Worm (Caenorhabditis elegans): ENCODE data around the gene C17B7.5.
A peak's percentile ranks its signal among the peaks of the same experiment; 100 is the strongest.

C17B7.5 gene

ce11 chrV:3312067-3312666 lies 21.3 kb upstream of the C17B7.5 start, which contains the start of gene arrd-18:
TSS of gene arrd-18 (minus strand) at chrV:3312117.
- TF ChIP-seq nhr-77 (tag; optimal IDR thresholded peaks at IDR 0.05) = no peak
- peak in 1 of 2 experiments; percentile 19 for TF ChIP-seq efl-1 (optimal IDR thresholded peaks at IDR 0.05)
- TF ChIP-seq efl-1 (GFP tag; optimal IDR thresholded peaks at IDR 0.05 in 1 of 2) = peak in 1 of 2 experiments; percentile 67
- TF ChIP-seq efl-3 (GFP tag; optimal IDR thresholded peaks at IDR 0.05) = no peak
- TF ChIP-seq isw-1 (GFP tag; IDR thresholded peaks at IDR 0.05) = no peak
- TF ChIP-seq nhr-85 (tag) = peak; percentile 21
- peak; percentile 51 for TF ChIP-seq snu-23 (GFP tag; optimal IDR thresholded peaks at IDR 0.05)
- TF ChIP-seq irx-1 (tag; optimal IDR thresholded peaks at IDR 0.05) = no peak
- no peak for TF ChIP-seq nhr-76 (tag; optimal IDR thresholded peaks at IDR 0.05)
- TF ChIP-seq rnt-1 (tag; optimal IDR thresholded peaks at IDR 0.05) = peak; percentile 51
- peak; percentile 32; the same call in 1 of the 2 replicates for TF ChIP-seq grh-1 (GFP tag; IDR thresholded peaks at IDR 0.05)
- no peak for TF ChIP-seq lin-39 (tag; optimal IDR thresholded peaks at IDR 0.05)
- TF ChIP-seq unc-98 (GFP tag; IDR thresholded peaks at IDR 0.05) = no peak
- no peak for TF ChIP-seq ceh-90 (tag; optimal IDR thresholded peaks at IDR 0.05)
- no peak for TF ChIP-seq unc-130 (tag; optimal IDR thresholded peaks at IDR 0.05)
- no peak for TF ChIP-seq sox-4 (tag; optimal IDR thresholded peaks at IDR 0.05)
- no peak for TF ChIP-seq mab-9 (GFP tag; IDR thresholded peaks at IDR 0.05)
- TF ChIP-seq hpl-2 (GFP tag; optimal IDR thresholded peaks at IDR 0.05) = no peak
- no peak for TF ChIP-seq lin-35 (GFP tag; optimal IDR thresholded peaks at IDR 0.05)
- peak; percentile 0 for TF ChIP-seq C16A3.4 (tag; optimal IDR thresholded peaks at IDR 0.05)
- TF ChIP-seq pag-3 (tag; optimal IDR thresholded peaks at IDR 0.05; ENCODE audit: borderline replicate concordance, insufficient read depth) = no peak
- TF ChIP-seq jun-1 (tag; optimal IDR thresholded peaks at IDR 0.05) = no peak
- no peak for TF ChIP-seq ama-1 (optimal IDR thresholded peaks at IDR 0.05)
- peak; percentile 50 for TF ChIP-seq nhr-19 (GFP tag; conservative IDR thresholded peaks at IDR 0.05)
- no peak for TF ChIP-seq unc-62 (GFP tag; optimal IDR thresholded peaks at IDR 0.05)
- TF ChIP-seq lir-3 (tag; optimal IDR thresholded peaks at IDR 0.05; ENCODE audit: poor library complexity) = no peak
- no peak for TF ChIP-seq unc-30 (tag; optimal IDR thresholded peaks at IDR 0.05)
- no peak for TF ChIP-seq nhr-90 (tag; optimal IDR thresholded peaks at IDR 0.05; ENCODE audit: poor library complexity)
- no peak for TF ChIP-seq tlp-1 (tag; optimal IDR thresholded peaks at IDR 0.05)
- peak; percentile 62 for TF ChIP-seq nhr-71 (tag; optimal IDR thresholded peaks at IDR 0.05)
- peak; percentile 92 for TF ChIP-seq lin-14 (GFP tag; optimal IDR thresholded peaks at IDR 0.05)
- TF ChIP-seq sup-37 (GFP tag; optimal IDR thresholded peaks at IDR 0.05) = no peak
- TF ChIP-seq elt-3 (tag; optimal IDR thresholded peaks at IDR 0.05) = no peak
- no peak for TF ChIP-seq aly-2 (tag; optimal IDR thresholded peaks at IDR 0.05)
- TF ChIP-seq lsy-2 (tag; optimal IDR thresholded peaks at IDR 0.05) = peak in 1 of 2 experiments; percentile 3
- TF ChIP-seq nhr-47 (tag; optimal IDR thresholded peaks at IDR 0.05) = peak; percentile 18
- no peak for TF ChIP-seq C04F5.9 (tag; optimal IDR thresholded peaks at IDR 0.05)
- TF ChIP-seq ces-1 (GFP tag; optimal IDR thresholded peaks at IDR 0.05) = no peak
- TF ChIP-seq blmp-1 (tag; optimal IDR thresholded peaks at IDR 0.05) = no peak
- no peak for TF ChIP-seq fos-1 (tag; optimal IDR thresholded peaks at IDR 0.05)
- peak; percentile 20 for TF ChIP-seq fkh-8 (tag; optimal IDR thresholded peaks at IDR 0.05)
- no peak for TF ChIP-seq pqm-1 (tag; optimal IDR thresholded peaks at IDR 0.05)
- no peak for TF ChIP-seq mdl-1 (tag; optimal IDR thresholded peaks at IDR 0.05)
- no peak for TF ChIP-seq F16B12.6 (tag; optimal IDR thresholded peaks at IDR 0.05)
- TF ChIP-seq Y116A8C.19 (tag; optimal IDR thresholded peaks at IDR 0.05; ENCODE audit: borderline replicate concordance) = no peak
- no peak for TF ChIP-seq xbp-1 (tag; optimal IDR thresholded peaks at IDR 0.05)
- peak; percentile 10 for TF ChIP-seq tbx-2 (tag; optimal IDR thresholded peaks at IDR 0.05)
- peak; percentile 32 for TF ChIP-seq nhr-20 (tag; optimal IDR thresholded peaks at IDR 0.05)
- peak in 1 of 3 experiments; percentile 13 for TF ChIP-seq dpl-1 (GFP tag; optimal IDR thresholded peaks at IDR 0.05)
- no peak for TF ChIP-seq hlh-17 (GFP tag; optimal IDR thresholded peaks at IDR 0.05; ENCODE audit: borderline replicate concordance)
